Worm (Caenorhabditis elegans) whole organism, L4 larva: ENCODE measurements around the gene Y54F10BM.3.

Source experiments
- F37D6.2 ChIP-seq: sonication (generic microtip); optimal IDR thresholded peaks from 2 replicates; lab custom pipeline; 2016; ENCODE audit warnings: mild to moderate bottlenecking, missing genetic modification characterization, missing compliant biosample characterization
- Y105C5A.15 ChIP-seq: fragments of 200-800 bp; sonication (Bioruptor generic); IDR thresholded peaks from 2 replicates; pipeline ENCODE4 v1.3.6; 2022; ENCODE audit warnings: missing genetic modification characterization, missing compliant biosample characterization
- aha-1 ChIP-seq: fragments of 150-350 bp; peaks from one replicate; lab custom pipeline; 2014; ENCODE audit warnings: missing biosample characterization, missing genetic modification characterization
- ama-1 ChIP-seq: fragments of 150-350 bp; optimal IDR thresholded peaks from 2 replicates; lab custom pipeline; 2014; ENCODE audit warnings: inconsistent platforms, mixed read lengths
- cey-2 ChIP-seq: sonication (generic microtip); optimal IDR thresholded peaks from 3 replicates; lab custom pipeline; 2017; ENCODE audit warnings: missing genetic modification characterization, mild to moderate bottlenecking, missing compliant biosample characterization, antibody characterized with exemption, borderline replicate concordance; ENCODE audit not compliant: insufficient read depth
- ctbp-1 ChIP-seq: fragments of 200-800 bp; sonication (Bioruptor generic); IDR thresholded peaks from 2 replicates; pipeline ENCODE4 v1.3.6; 2022; ENCODE audit warnings: missing genetic modification reagents, missing genetic modification characterization, missing compliant biosample characterization
- daf-16 ChIP-seq, 3 experiments: sonication (generic microtip); optimal IDR thresholded peaks; 2 replicates each; lab custom pipeline; 2016 to 2017; ENCODE audit warnings: missing genetic modification characterization in 3 of 3, missing genetic modification reagents in 3 of 3, mild to moderate bottlenecking in 2 of 3, missing compliant biosample characterization in 2 of 3, missing biosample characterization in 1 of 3, moderate library complexity in 1 of 3
- daf-19 ChIP-seq: fragments of 200-800 bp; sonication (Bioruptor generic); conservative IDR thresholded peaks from 2 replicates; pipeline ENCODE4 v1.3.6; 2022; ENCODE audit warnings: missing genetic modification characterization, missing compliant biosample characterization
- dpl-1 ChIP-seq: fragments of 150-350 bp; optimal IDR thresholded peaks from 2 replicates; lab custom pipeline; 2014; ENCODE audit warnings: missing biosample characterization, missing genetic modification reagents, missing genetic modification characterization
- dve-1 ChIP-seq: sonication (generic microtip); optimal IDR thresholded peaks from 2 replicates; lab custom pipeline; 2017; ENCODE audit warnings: antibody characterized with exemption, mild to moderate bottlenecking, missing genetic modification characterization, missing compliant biosample characterization; ENCODE audit not compliant: insufficient read depth
- egl-43 ChIP-seq: fragments of 200-800 bp; sonication (Bioruptor generic); IDR thresholded peaks from 2 replicates; pipeline ENCODE4 v1.3.6; 2022; ENCODE audit warnings: missing genetic modification reagents, missing genetic modification characterization, missing compliant biosample characterization
- fkh-10 ChIP-seq: fragments of 150-350 bp; optimal IDR thresholded peaks from 2 replicates; lab custom pipeline; 2014; ENCODE audit warnings: missing biosample characterization, missing genetic modification reagents, missing genetic modification characterization
- fos-1 ChIP-seq: fragments of 150-350 bp; optimal IDR thresholded peaks from 2 replicates; lab custom pipeline; 2014; ENCODE audit warnings: missing biosample characterization, missing genetic modification characterization
- hif-1 ChIP-seq, 2 experiments: sonication (generic microtip); optimal IDR thresholded peaks; 2 replicates each; lab custom pipeline; 2016 to 2017; ENCODE audit warnings: missing compliant biosample characterization in 2 of 2, missing genetic modification characterization in 2 of 2, missing genetic modification reagents in 2 of 2, missing genotype in 2 of 2, mild to moderate bottlenecking in 1 of 2
- hlh-11 ChIP-seq: fragments of 200-800 bp; sonication (Bioruptor generic); optimal IDR thresholded peaks from 2 replicates; lab custom pipeline; 2018; ENCODE audit warnings: mild to moderate bottlenecking, missing genetic modification characterization, missing compliant biosample characterization
- jun-1 ChIP-seq: fragments of 150-350 bp; optimal IDR thresholded peaks from 2 replicates; lab custom pipeline; 2014; ENCODE audit warnings: missing biosample characterization, missing genetic modification reagents, missing genetic modification characterization
- lin-29 ChIP-seq: fragments of 200-800 bp; sonication (Bioruptor generic); IDR thresholded peaks from 2 replicates; pipeline ENCODE4 v1.3.6; 2022; ENCODE audit warnings: missing genetic modification reagents, missing genetic modification characterization, missing compliant biosample characterization
- lin-38 ChIP-seq: fragments of 200-800 bp; sonication (Bioruptor generic); IDR thresholded peaks from 2 replicates; pipeline ENCODE4 v1.3.6; 2022; ENCODE audit warnings: missing genetic modification reagents, missing genetic modification characterization, missing compliant biosample characterization
- mdl-1 ChIP-seq, 2 experiments: fragments of 150-350 bp in 1 of 2; sonication (generic microtip) in 1 of 2; optimal IDR thresholded peaks; 2 replicates each; lab custom pipeline; 2014 to 2017; ENCODE audit warnings: missing biosample characterization in 2 of 2, missing genetic modification characterization in 2 of 2
- mep-1 ChIP-seq: fragments of 150-350 bp; sonication (generic microtip); optimal IDR thresholded peaks from 3 replicates; lab custom pipeline; 2014; ENCODE audit warnings: missing biosample characterization, missing genetic modification characterization
- mxl-2 ChIP-seq: fragments of 200-800 bp; sonication (Bioruptor generic); conservative IDR thresholded peaks from 2 replicates; pipeline ENCODE4 v1.3.6; 2022; ENCODE audit warnings: missing genetic modification reagents, missing genetic modification characterization, missing compliant biosample characterization
- nhr-11 ChIP-seq: fragments of 150-350 bp; optimal IDR thresholded peaks from 2 replicates; lab custom pipeline; 2014; ENCODE audit warnings: missing biosample characterization, missing genetic modification characterization
- nhr-28 ChIP-seq: fragments of 150-350 bp; optimal IDR thresholded peaks from 2 replicates; lab custom pipeline; 2014; ENCODE audit warnings: missing biosample characterization, missing genetic modification characterization
- nhr-6 ChIP-seq: fragments of 150-350 bp; optimal IDR thresholded peaks from 2 replicates; lab custom pipeline; 2014; ENCODE audit warnings: missing biosample characterization, missing genetic modification characterization
- nhr-77 ChIP-seq: fragments of 150-350 bp; optimal IDR thresholded peaks from 2 replicates; lab custom pipeline; 2014; ENCODE audit warnings: missing biosample characterization, missing genetic modification characterization
- rbr-2 ChIP-seq: sonication (generic microtip); optimal IDR thresholded peaks from 2 replicates; lab custom pipeline; 2016; ENCODE audit warnings: missing genotype, missing genetic modification characterization, missing compliant biosample characterization
- set-16 ChIP-seq: fragments of 200-800 bp; sonication (Bioruptor generic); IDR thresholded peaks from 2 replicates; pipeline ENCODE4 v1.3.6; 2022; ENCODE audit warnings: missing genetic modification reagents, missing genetic modification characterization, missing compliant biosample characterization
- skn-1 ChIP-seq: fragments of 150-350 bp; optimal IDR thresholded peaks from 2 replicates; lab custom pipeline; 2014; ENCODE audit warnings: missing biosample characterization, missing genetic modification characterization
- snpc-1.2 ChIP-seq: fragments of 200-800 bp; sonication (Bioruptor generic); IDR thresholded peaks from 2 replicates; pipeline ENCODE4 v1.3.6; 2022; ENCODE audit warnings: missing genetic modification reagents, missing genetic modification characterization, missing compliant biosample characterization
- snpc-4 ChIP-seq: fragments of 150-350 bp; optimal IDR thresholded peaks from 2 replicates; lab custom pipeline; 2014; ENCODE audit warnings: missing biosample characterization, missing genetic modification characterization
- tag-97 ChIP-seq: fragments of 200-800 bp; sonication (Bioruptor generic); IDR thresholded peaks from 2 replicates; pipeline ENCODE4 v1.3.6; 2022; ENCODE audit warnings: missing genetic modification characterization, missing compliant biosample characterization
- unc-62 ChIP-seq, 3 experiments: fragments of 150-350 bp in 1 of 3; sonication (generic microtip); optimal IDR thresholded peaks in 2 of 3; peaks in 1 of 3; 1 replicate in 1 of 3; 2 replicates in 2 of 3; lab custom pipeline; 2014 to 2017; ENCODE audit warnings: missing biosample characterization in 3 of 3, missing genetic modification characterization in 3 of 3, missing genetic modification reagents in 3 of 3, missing genotype in 1 of 3
- zfp-2 ChIP-seq: sonication (generic microtip); optimal IDR thresholded peaks from 2 replicates; lab custom pipeline; 2016; ENCODE audit warnings: mild to moderate bottlenecking, missing genetic modification characterization, missing compliant biosample characterization
- zfp-3 ChIP-seq: fragments of 200-800 bp; sonication (Bioruptor generic); conservative IDR thresholded peaks from 2 replicates; pipeline ENCODE4 v1.3.6; 2022; ENCODE audit warnings: missing genetic modification reagents, missing genetic modification characterization, missing compliant biosample characterization
- zip-11 ChIP-seq: fragments of 200-800 bp; sonication (Bioruptor generic); IDR thresholded peaks from 2 replicates; pipeline ENCODE4 v1.3.6; 2022; ENCODE audit warnings: missing genetic modification characterization, missing compliant biosample characterization
- ztf-11 ChIP-seq: fragments of 150-350 bp; optimal IDR thresholded peaks from 2 replicates; lab custom pipeline; 2014; ENCODE audit warnings: missing biosample characterization, missing genetic modification characterization

The Y54F10BM.3 gene

ce11 chrIII:2310996-2311395 is 29.2 kb downstream of the Y54F10BM.3 start:
- TF ChIP-seq snpc-4 (tag; lab: Kevin White, UChicago) (no peak), hif-1 (tag; optimal IDR thresholded peaks at IDR 0.05; lab: Kevin White, UChicago) (peak in 1 of 2 experiments; percentile 24), daf-16 (GFP tag; optimal IDR thresholded peaks at IDR 0.05; lab: Kevin White, UChicago) (no peak), daf-16 (tag; optimal IDR thresholded peaks at IDR 0.05; lab: Kevin White, UChicago) (peak; percentile 69), zfp-2 (no peak), fos-1 (tag; lab: Kevin White, UChicago) (no peak), dve-1 (tag; lab: Kevin White, UChicago) (peak; percentile 28)
- TF ChIP-seq, all 104 proteins: peak for 3

- TF ChIP-seq rbr-2 (no peak), lin-38 (peak; percentile 47), dpl-1 (GFP tag; lab: Kevin White, UChicago) (peak; percentile 60)
Measured at ce11 chrIII:2313985-2314494, 32.2 kb downstream of the Y54F10BM.3 start, which contains the start of the genes fbxa-66 and iffb-1. Gene fbxa-66 (minus strand): TSS chrIII:2314035. Gene iffb-1 (plus strand): TSS chrIII:2314436.

ce11 chrIII:2314678-2315077 is 32.9 kb downstream of the Y54F10BM.3 start:
- TF ChIP-seq ama-1 (lab: Kevin White, UChicago): no peak
- TF ChIP-seq snpc-1.2 (GFP tag; lab: Robert Waterston, UW): no peak
- TF ChIP-seq hlh-11 (tag; lab: Kevin White, UChicago): no peak
- no peak for TF ChIP-seq egl-43
- no peak for TF ChIP-seq tag-97 (GFP tag; lab: Robert Waterston, UW)
- no peak for TF ChIP-seq nhr-11 (tag; lab: Kevin White, UChicago)
- peak; percentile 86 for TF ChIP-seq set-16
- no peak for TF ChIP-seq Y105C5A.15 (GFP tag; lab: Robert Waterston, UW)
- TF ChIP-seq unc-62 (GFP tag; optimal IDR thresholded peaks at IDR 0.05 in 1 of 2; lab: Kevin White, UChicago): peak in 1 of 2 experiments; percentile 41
- no peak for TF ChIP-seq unc-62 (tag; optimal IDR thresholded peaks at IDR 0.05; lab: Kevin White, UChicago)
- TF ChIP-seq daf-16 (GFP tag; optimal IDR thresholded peaks at IDR 0.05; lab: Kevin White, UChicago): no peak
- TF ChIP-seq daf-16 (tag; optimal IDR thresholded peaks at IDR 0.05; lab: Kevin White, UChicago): no peak
- no peak for TF ChIP-seq nhr-28 (tag; lab: Kevin White, UChicago)
- no peak for TF ChIP-seq mep-1 (tag; lab: Kevin White, UChicago)
- TF ChIP-seq nhr-6 (tag; lab: Kevin White, UChicago): no peak
- no peak for TF ChIP-seq skn-1 (tag; lab: Kevin White, UChicago)
- TF ChIP-seq mxl-2: no peak
- TF ChIP-seq lin-38: no peak
- TF ChIP-seq nhr-77 (tag; lab: Kevin White, UChicago): no peak
- no peak for TF ChIP-seq ztf-11
- no peak for TF ChIP-seq lin-29 (GFP tag; lab: Robert Waterston, UW)
- TF ChIP-seq zip-11 (GFP tag; lab: Robert Waterston, UW): no peak
- no peak for TF ChIP-seq daf-19 (GFP tag; lab: Robert Waterston, UW)
- TF ChIP-seq mdl-1 (tag; optimal IDR thresholded peaks at IDR 0.05; lab: Kevin White, UChicago): no peak
- peak; percentile 83 for TF ChIP-seq aha-1 (tag; lab: Kevin White, UChicago)
- TF ChIP-seq ctbp-1: no peak
- TF ChIP-seq F37D6.2 (tag; lab: Kevin White, UChicago): no peak
- TF ChIP-seq zfp-3 (GFP tag; lab: Robert Waterston, UW): no peak

- TF ChIP-seq set-16 (peak; percentile 84), fkh-10 (GFP tag; lab: Kevin White, UChicago) (no peak), snpc-4 (tag; lab: Kevin White, UChicago) (no peak), unc-62 (GFP tag; optimal IDR thresholded peaks at IDR 0.05 in 1 of 2; lab: Kevin White, UChicago) (peak in 1 of 2 experiments; percentile 9), unc-62 (tag; optimal IDR thresholded peaks at IDR 0.05; lab: Kevin White, UChicago) (no peak), daf-19 (GFP tag; lab: Robert Waterston, UW) (no peak), jun-1 (no peak), cey-2 (no peak)
- TF ChIP-seq, all 104 proteins: peak for 2
Measured at ce11 chrIII:2316439-2316838, 34.6 kb downstream of the Y54F10BM.3 start.
